Worm (Caenorhabditis elegans) whole organism, L3 larva: Measurements from ENCODE around the gene Y55D9A.2.

Experiments
- ama-1 ChIP-seq: fragments of 150-350 bp; optimal IDR thresholded peaks from 2 replicates; lab custom pipeline; 2018
- ceh-28 ChIP-seq: fragments of 150-350 bp; optimal IDR thresholded peaks from 2 replicates; lab custom pipeline; 2014; ENCODE audit warnings: missing biosample characterization, missing genetic modification reagents, missing genetic modification characterization
- eor-1 ChIP-seq, 2 experiments: fragments of 150-350 bp; optimal IDR thresholded peaks; 2 replicates each; lab custom pipeline; 2014 to 2018; ENCODE audit warnings: missing biosample characterization in 2 of 2, missing genetic modification characterization in 2 of 2
- fos-1 ChIP-seq: fragments of 150-350 bp; optimal IDR thresholded peaks from 2 replicates; lab custom pipeline; 2014; ENCODE audit warnings: missing biosample characterization, missing genetic modification characterization
- jun-1 ChIP-seq: fragments of 150-350 bp; optimal IDR thresholded peaks from 2 replicates; lab custom pipeline; 2014; ENCODE audit warnings: missing biosample characterization, missing genetic modification reagents, missing genetic modification characterization
- nhr-11 ChIP-seq: fragments of 150-350 bp; optimal IDR thresholded peaks from 2 replicates; lab custom pipeline; 2014; ENCODE audit warnings: missing biosample characterization, missing genetic modification characterization
- nhr-23 ChIP-seq: fragments of 150-350 bp; optimal IDR thresholded peaks from 2 replicates; lab custom pipeline; 2014; ENCODE audit warnings: missing biosample characterization, missing genetic modification reagents, missing genetic modification characterization
- nhr-25 ChIP-seq: sonication (generic microtip); optimal IDR thresholded peaks from 2 replicates; lab custom pipeline; 2017; ENCODE audit warnings: missing biosample characterization, missing genetic modification characterization
- nhr-76 ChIP-seq: fragments of 150-350 bp; sonication (generic microtip); optimal IDR thresholded peaks from 5 replicates; lab custom pipeline; 2014; ENCODE audit warnings: missing biosample characterization, missing genetic modification characterization
- snpc-4 ChIP-seq: fragments of 150-350 bp; optimal IDR thresholded peaks from 2 replicates; lab custom pipeline; 2014; ENCODE audit warnings: missing biosample characterization, missing genetic modification characterization
- zag-1 ChIP-seq: fragments of 150-350 bp; optimal IDR thresholded peaks from 2 replicates; lab custom pipeline; 2014; ENCODE audit warnings: missing biosample characterization, missing genetic modification characterization
- ztf-11 ChIP-seq: fragments of 150-350 bp; optimal IDR thresholded peaks from 2 replicates; lab custom pipeline; 2014; ENCODE audit warnings: missing biosample characterization, missing genetic modification characterization

DNA sequence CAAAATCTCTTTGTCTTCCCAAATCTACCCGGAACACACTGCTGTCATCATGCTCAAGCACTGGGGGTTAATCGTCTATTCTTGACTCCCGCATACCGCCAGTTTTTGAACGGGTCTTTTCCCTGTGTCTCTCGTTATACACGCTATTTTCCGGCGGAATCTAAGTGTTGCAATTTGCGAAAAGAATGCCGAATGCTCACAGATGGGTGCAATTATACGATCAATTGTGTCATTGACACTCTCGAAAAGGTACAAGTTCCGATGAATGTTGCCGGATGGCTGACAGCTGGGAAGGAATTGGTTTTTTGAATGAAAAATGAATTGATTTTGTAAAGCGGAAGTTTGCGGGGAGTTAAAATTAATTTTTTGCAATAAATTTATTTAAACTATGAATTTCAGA is 53.3 kb downstream of the Y55D9A.2 start:
- no peak for TF ChIP-seq nhr-11 (tag; lab: Kevin White, UChicago)
- TF ChIP-seq ztf-11 (tag; lab: Kevin White, UChicago) = no peak
- no peak for TF ChIP-seq fos-1 (tag; lab: Kevin White, UChicago)
- no peak for TF ChIP-seq nhr-25 (tag; lab: Kevin White, UChicago)
- TF ChIP-seq ama-1 (lab: Kevin White, UChicago) = no peak
- no peak for TF ChIP-seq jun-1 (tag; lab: Kevin White, UChicago)
- no peak for TF ChIP-seq eor-1 (tag; optimal IDR thresholded peaks at IDR 0.05; lab: Kevin White, UChicago)
- no peak for TF ChIP-seq nhr-76 (tag; lab: Kevin White, UChicago)
- TF ChIP-seq snpc-4 = no peak
- TF ChIP-seq nhr-23 (tag; lab: Kevin White, UChicago) = no peak
- TF ChIP-seq ceh-28 (tag; lab: Kevin White, UChicago) = no peak
- no peak for TF ChIP-seq zag-1 (tag; lab: Kevin White, UChicago)
